Fruit fly (Drosophila melanogaster): ENCODE measurements around the gene CG31789.

Gene CG31789

DNA sequence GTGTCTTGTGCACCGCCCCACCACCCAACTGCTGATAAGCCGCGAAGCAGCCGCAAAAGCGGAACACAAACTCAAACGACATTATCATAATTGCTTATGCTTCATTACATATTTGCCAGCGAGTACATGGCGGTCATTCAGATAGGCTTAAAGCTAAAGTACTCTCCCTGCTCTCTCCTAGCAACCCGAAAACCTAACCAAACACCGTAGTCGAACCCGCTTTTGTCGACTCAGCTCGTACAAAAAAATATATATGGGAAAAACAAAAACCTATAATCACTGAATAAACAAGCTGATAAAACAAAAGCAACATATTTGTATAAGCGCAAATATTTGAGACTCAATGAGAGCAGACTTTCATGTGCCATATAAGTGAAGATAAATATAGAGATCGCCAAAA lies 21.3 kb downstream of the CG31789 start (continued):
- TF ChIP-seq Meics (GFP tag; optimal IDR thresholded peaks at IDR 0.05) (peak; percentile 85), CG14441 (GFP tag; IDR thresholded peaks at IDR 0.05) (0 out of 2 replicates have a peak, but pooled peaks have one; percentile 24), CG30020 (tag; optimal IDR thresholded peaks at IDR 0.05) (no peak), CG15696 (tag; optimal IDR thresholded peaks at IDR 0.05) (peak; percentile 60), CG31388 (GFP tag; optimal IDR thresholded peaks at IDR 0.05) (peak; percentile 60), CG8478 (optimal IDR thresholded peaks at IDR 0.05) (no peak), salm (tag; optimal IDR thresholded peaks at IDR 0.05) (peak; percentile 79), pan (optimal IDR thresholded peaks at IDR 0.05) (no peak), pan (GFP tag; optimal IDR thresholded peaks at IDR 0.05 in 1 of 2, IDR thresholded peaks at IDR 0.05 in 1 of 2) (peak in 1 of 2 experiments; percentile 64), MTF-1 (GFP tag; optimal IDR thresholded peaks at IDR 0.05; ENCODE audit: borderline replicate concordance) (peak; percentile 74), Adf1 (GFP tag; IDR thresholded peaks at IDR 0.05) (peak; percentile 63; the same call in 1 of the 2 replicates), chn (GFP tag; optimal IDR thresholded peaks at IDR 0.05) (peak; percentile 33), Deaf1 (tag; optimal IDR thresholded peaks at IDR 0.05) (peak; percentile 38), dati (GFP tag; IDR thresholded peaks at IDR 0.05) (no peak), odd (GFP tag; optimal IDR thresholded peaks at IDR 0.05) (peak; percentile 93), pfk (GFP tag; optimal IDR thresholded peaks at IDR 0.05) (no peak), CG13775 (GFP tag; optimal IDR thresholded peaks at IDR 0.05) (peak; percentile 49), Gsc (GFP tag; IDR thresholded peaks at IDR 0.05) (no peak), kay (GFP tag; optimal IDR thresholded peaks at IDR 0.05) (peak; percentile 79), maf-S (GFP tag; optimal IDR thresholded peaks at IDR 0.05) (peak; percentile 85), CHES-1-like (GFP tag; optimal IDR thresholded peaks at IDR 0.05) (peak; percentile 93), Sin3A (optimal IDR thresholded peaks at IDR 0.05) (no peak), CG11398 (GFP tag; optimal IDR thresholded peaks at IDR 0.05) (peak; percentile 90), CG33557 (GFP tag; optimal IDR thresholded peaks at IDR 0.05) (peak; percentile 64), Bgb (GFP tag; IDR thresholded peaks at IDR 0.05; ENCODE audit: partially characterized antibody) (no peak), CG13123 (GFP tag; optimal IDR thresholded peaks at IDR 0.05) (peak; percentile 81), YL-1 (GFP tag; optimal IDR thresholded peaks at IDR 0.05) (peak; percentile 75), chm (GFP tag; IDR thresholded peaks at IDR 0.05) (peak; percentile 85), zen2 (GFP tag; IDR thresholded peaks at IDR 0.05; ENCODE audit: partially characterized antibody) (no peak), CkIIα-i1 (GFP tag; IDR thresholded peaks at IDR 0.05) (0 out of 2 replicates have a peak, but pooled peaks have one; percentile 26), CG1529 (GFP tag; optimal IDR thresholded peaks at IDR 0.05) (peak; percentile 81), croc (GFP tag; conservative IDR thresholded peaks at IDR 0.05) (no peak), CG2120 (GFP tag; optimal IDR thresholded peaks at IDR 0.05) (peak; percentile 80)

DNA sequence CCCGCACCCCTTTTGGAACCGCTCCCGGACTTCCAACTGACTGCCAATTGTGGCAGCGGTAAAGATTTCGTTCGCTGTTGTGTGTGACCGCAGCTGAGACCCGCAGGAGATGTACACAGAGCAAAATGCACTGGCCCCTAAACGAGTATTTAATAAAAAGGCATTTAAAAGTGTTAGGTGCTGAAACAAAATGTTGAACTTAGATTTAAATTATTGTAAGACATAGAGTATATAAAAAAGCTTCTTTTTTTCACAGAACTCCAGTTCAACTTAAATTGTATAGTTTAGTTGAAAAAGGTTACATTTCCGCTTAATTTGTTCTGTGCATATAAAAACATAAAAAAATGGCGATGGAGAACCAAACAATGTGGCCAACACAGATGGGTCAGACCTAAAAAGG lies 22.4 kb downstream of the CG31789 start:
- TF ChIP-seq Awh (GFP tag; IDR thresholded peaks at IDR 0.05) (0 out of 2 replicates have a peak, but pooled peaks have one; percentile 4), CG7839 (tag; optimal IDR thresholded peaks at IDR 0.05) (no peak), Hsf (GFP tag; optimal IDR thresholded peaks at IDR 0.05) (no peak), jing (GFP tag; optimal IDR thresholded peaks at IDR 0.05) (no peak), gem (tag; optimal IDR thresholded peaks at IDR 0.05) (peak; percentile 11), CG10565 (GFP tag; optimal IDR thresholded peaks at IDR 0.05) (no peak), Med (GFP tag) (peak; percentile 43), CG11504 (tag; optimal IDR thresholded peaks at IDR 0.05) (peak; percentile 5), nom (GFP tag; optimal IDR thresholded peaks at IDR 0.05) (peak; percentile 18), fu2 (GFP tag; optimal IDR thresholded peaks at IDR 0.05) (no peak), HmgD (GFP tag; optimal IDR thresholded peaks at IDR 0.05) (no peak), gsb (GFP tag; IDR thresholded peaks at IDR 0.05) (no peak), sens (GFP tag) (peak; percentile 69), Fer1 (GFP tag; optimal IDR thresholded peaks at IDR 0.05) (no peak), Drgx (GFP tag; IDR thresholded peaks at IDR 0.05) (peak; percentile 82), her (GFP tag; optimal IDR thresholded peaks at IDR 0.05) (no peak), row (GFP tag; IDR thresholded peaks at IDR 0.05) (peak; percentile 31; the same call in 1 of the 3 replicates), phol (tag; optimal IDR thresholded peaks at IDR 0.05) (peak; percentile 1), CG4730 (GFP tag; IDR thresholded peaks at IDR 0.05) (no peak), ci (GFP tag; IDR thresholded peaks at IDR 0.05) (0 out of 3 replicates have a peak, but pooled peaks have one; percentile 9)
